Worm (Caenorhabditis elegans): ENCODE data around the gene aqp-2.

ce11 chrII:9282787-9283186 lies 21.0 kb upstream of the aqp-2 start:
- TF ChIP-seq sea-1 (GFP tag; conservative IDR thresholded peaks at IDR 0.05) (0 out of 2 replicates have a peak, but pooled peaks have one; percentile 38), flt-1 (GFP tag; IDR thresholded peaks at IDR 0.05) (no peak), ama-1 (optimal IDR thresholded peaks at IDR 0.05) (no peak), ceh-13 (GFP tag; optimal IDR thresholded peaks at IDR 0.05) (no peak), tbx-37 (GFP tag; conservative IDR thresholded peaks at IDR 0.05) (no peak)

Measured in whole organism, early embryonic.